Fruit fly (Drosophila melanogaster): ENCODE results near the gene TSG101.

The TSG101 gene

DNA sequence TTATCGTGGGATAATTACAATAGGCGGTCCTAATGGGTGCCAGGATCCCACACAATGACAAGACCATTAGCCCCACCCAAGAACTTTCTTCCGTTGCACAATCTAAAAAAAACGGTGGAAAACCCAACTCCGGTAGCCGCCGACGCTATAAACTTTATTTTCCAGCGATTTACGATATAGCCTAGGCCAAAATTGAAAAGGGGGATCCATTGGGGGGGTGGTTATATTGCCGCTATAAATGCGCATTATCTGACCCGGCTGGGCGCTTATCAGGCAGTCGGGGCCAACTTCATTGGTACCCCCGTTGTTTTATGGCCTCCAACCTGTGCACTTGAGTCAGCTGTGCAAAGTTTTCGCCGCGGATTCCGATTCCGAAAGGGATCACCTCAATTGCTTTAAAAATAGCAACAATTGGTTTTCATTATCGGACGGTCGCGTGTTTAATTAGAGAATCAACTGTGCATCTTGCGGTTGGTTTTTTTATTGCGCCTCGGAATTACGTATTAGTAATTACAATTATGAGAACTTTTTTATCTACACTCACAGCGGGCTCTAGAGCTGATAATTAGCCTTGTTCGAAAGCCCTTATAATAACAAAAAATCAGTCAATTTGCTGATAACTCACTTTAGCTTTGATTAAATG lies 38.3 kb upstream of the TSG101 start (continued):
- TF ChIP-seq ci (GFP tag; IDR thresholded peaks at IDR 0.05) (peak; percentile 67), maf-S (GFP tag; optimal IDR thresholded peaks at IDR 0.05) (no peak), CG11247 (GFP tag; IDR thresholded peaks at IDR 0.05) (0 out of 2 replicates have a peak, but pooled peaks have one; percentile 28), dmrt11E (tag; optimal IDR thresholded peaks at IDR 0.05) (no peak), CG4360 (GFP tag; IDR thresholded peaks at IDR 0.05) (0 out of 2 replicates have a peak, but pooled peaks have one; percentile 10), Med (GFP tag) (peak; percentile 93), chinmo (GFP tag; IDR thresholded peaks at IDR 0.05; ENCODE audit: partially characterized antibody) (0 out of 4 replicates have a peak, but pooled peaks have one; percentile 50), CG3065 (GFP tag; optimal IDR thresholded peaks at IDR 0.05) (no peak), HLH4C (GFP tag; IDR thresholded peaks at IDR 0.05; ENCODE audit: partially characterized antibody) (no peak), CG1529 (GFP tag; optimal IDR thresholded peaks at IDR 0.05) (peak; percentile 22), gsb (GFP tag; IDR thresholded peaks at IDR 0.05) (peak; percentile 38; the same call in 1 of the 2 replicates), CG3281 (GFP tag; optimal IDR thresholded peaks at IDR 0.05) (peak; percentile 71), CG7963 (GFP tag; IDR thresholded peaks at IDR 0.05; ENCODE audit: partially characterized antibody) (no peak), CG6683 (GFP tag; optimal IDR thresholded peaks at IDR 0.05) (no peak), Ssrp (tag; optimal IDR thresholded peaks at IDR 0.05) (no peak), CG18599 (GFP tag; optimal IDR thresholded peaks at IDR 0.05) (peak; percentile 50), CG31365 (tag; optimal IDR thresholded peaks at IDR 0.05) (peak; percentile 28), CG2678 (tag; optimal IDR thresholded peaks at IDR 0.05) (peak; percentile 77), CG14965 (GFP tag; optimal IDR thresholded peaks at IDR 0.05; ENCODE audit: borderline replicate concordance) (no peak), caup (GFP tag; optimal IDR thresholded peaks at IDR 0.05; ENCODE audit: severe bottlenecking) (peak; percentile 65), CG10431 (GFP tag; optimal IDR thresholded peaks at IDR 0.05) (peak; percentile 52), HLH3B (GFP tag; IDR thresholded peaks at IDR 0.05) (no peak), gem (tag; optimal IDR thresholded peaks at IDR 0.05) (peak; percentile 6), CG17912 (GFP tag; optimal IDR thresholded peaks at IDR 0.05) (no peak), dimm (GFP tag; IDR thresholded peaks at IDR 0.05) (no peak), MESR4 (GFP tag; optimal IDR thresholded peaks at IDR 0.05) (no peak), BtbVII (GFP tag; optimal IDR thresholded peaks at IDR 0.05) (peak; percentile 72), org-1 (GFP tag; optimal IDR thresholded peaks at IDR 0.05) (no peak), NC2β (GFP tag; optimal IDR thresholded peaks at IDR 0.05) (no peak), CG6813 (GFP tag; optimal IDR thresholded peaks at IDR 0.05) (peak; percentile 45), Poxn (GFP tag; IDR thresholded peaks at IDR 0.05) (no peak), sd (tag; optimal IDR thresholded peaks at IDR 0.05) (peak; percentile 43), CG14441 (GFP tag; IDR thresholded peaks at IDR 0.05) (0 out of 2 replicates have a peak, but pooled peaks have one; percentile 29), otp (GFP tag; IDR thresholded peaks at IDR 0.05) (no peak), CG1832 (GFP tag; optimal IDR thresholded peaks at IDR 0.05) (no peak), stc (GFP tag; IDR thresholded peaks at IDR 0.05) (peak; percentile 31; the same call in 1 of the 2 replicates), Rfx (GFP tag; IDR thresholded peaks at IDR 0.05) (peak; percentile 51; the same call in 1 of the 2 replicates), danr (GFP tag; IDR thresholded peaks at IDR 0.05) (no peak), bigmax (GFP tag; optimal IDR thresholded peaks at IDR 0.05) (no peak), sna (GFP tag; IDR thresholded peaks at IDR 0.05; ENCODE audit: partially characterized antibody) (no peak), nmo (GFP tag; optimal IDR thresholded peaks at IDR 0.05) (peak; percentile 11), bsh (GFP tag; optimal IDR thresholded peaks at IDR 0.05) (peak in 1 of 2 experiments; percentile 42), Hr78 (GFP tag; optimal IDR thresholded peaks at IDR 0.05) (peak in 1 of 2 experiments; percentile 87), eve (GFP tag; optimal IDR thresholded peaks at IDR 0.05) (no peak), nerfin-2 (GFP tag; IDR thresholded peaks at IDR 0.05; ENCODE audit: partially characterized antibody) (no peak), CG17361 (GFP tag; IDR thresholded peaks at IDR 0.05) (no peak; the same call in 2 of the 3 replicates), CG10267 (tag; optimal IDR thresholded peaks at IDR 0.05) (no peak), CG13775 (GFP tag; optimal IDR thresholded peaks at IDR 0.05) (no peak)
